Worm (Caenorhabditis elegans) whole organism, young adult: ENCODE measurements around the gene R01H2.2.

Source experiments
- B0019.2 ChIP-seq: fragments of 200-800 bp; sonication (Bioruptor generic); conservative IDR thresholded peaks from 2 replicates; pipeline ENCODE4 v1.3.6; 2022; ENCODE audit warnings: missing genetic modification reagents, missing genetic modification characterization, missing compliant biosample characterization
- B0035.1 ChIP-seq: sonication (generic microtip); optimal IDR thresholded peaks from 2 replicates; lab custom pipeline; 2016; ENCODE audit warnings: missing genetic modification characterization, mild to moderate bottlenecking, missing compliant biosample characterization, missing genotype, missing genetic modification reagents
- C17E4.6 ChIP-seq: fragments of 200-800 bp; sonication (Bioruptor generic); IDR thresholded peaks from 2 replicates; pipeline ENCODE4 v1.3.6; 2022; ENCODE audit warnings: missing genetic modification reagents, missing genetic modification characterization, missing compliant biosample characterization
- D2030.7 ChIP-seq: fragments of 200-800 bp; sonication (Bioruptor generic); IDR thresholded peaks from 2 replicates; pipeline ENCODE4 v1.3.6; 2022; ENCODE audit warnings: missing genetic modification reagents, missing genetic modification characterization, missing compliant biosample characterization
- F10E7.11 ChIP-seq: sonication (generic microtip); optimal IDR thresholded peaks from 2 replicates; lab custom pipeline; 2017; ENCODE audit warnings: mild to moderate bottlenecking, missing genetic modification characterization, moderate library complexity, missing compliant biosample characterization
- F39B2.1 ChIP-seq: fragments of 200-800 bp; sonication (Bioruptor generic); IDR thresholded peaks from 2 replicates; pipeline ENCODE4 v1.3.6; 2022; ENCODE audit warnings: missing genetic modification reagents, missing genetic modification characterization, missing compliant biosample characterization
- F52B5.7 ChIP-seq: sonication (generic microtip); optimal IDR thresholded peaks from 2 replicates; lab custom pipeline; 2016; ENCODE audit warnings: mild to moderate bottlenecking, missing genetic modification characterization, missing compliant biosample characterization
- F57A8.1 ChIP-seq: fragments of 200-800 bp; sonication (Bioruptor generic); optimal IDR thresholded peaks from 2 replicates; lab custom pipeline; 2018; ENCODE audit warnings: mild to moderate bottlenecking, missing genetic modification characterization, moderate library complexity, missing compliant biosample characterization
- Y56A3A.18 ChIP-seq: fragments of 200-800 bp; sonication (Bioruptor generic); IDR thresholded peaks from 2 replicates; pipeline ENCODE4 v1.3.6; 2022; ENCODE audit warnings: missing genetic modification reagents, missing genetic modification characterization, missing compliant biosample characterization
- Y79H2A.3 ChIP-seq: fragments of 200-800 bp; sonication (Bioruptor generic); conservative IDR thresholded peaks from 2 replicates; pipeline ENCODE4 v1.3.6; 2022; ENCODE audit warnings: missing genetic modification reagents, missing genetic modification characterization, missing compliant biosample characterization
- akir-1 ChIP-seq: fragments of 200-800 bp; sonication (Bioruptor generic); optimal IDR thresholded peaks from 2 replicates; lab custom pipeline; 2018; ENCODE audit warnings: mild to moderate bottlenecking, missing genetic modification characterization, moderate library complexity, missing compliant biosample characterization
- ama-1 ChIP-seq, 3 experiments: fragments of 150-350 bp in 1 of 3; sonication (generic microtip) in 2 of 3; optimal IDR thresholded peaks; 2 replicates each; lab custom pipeline; 2014 to 2018; ENCODE audit warnings: missing biosample characterization in 2 of 3, missing genetic modification characterization in 2 of 3, missing genetic modification reagents in 2 of 3
- atf-7 ChIP-seq: sonication (generic microtip); optimal IDR thresholded peaks from 2 replicates; lab custom pipeline; 2017; ENCODE audit warnings: mild to moderate bottlenecking, missing genetic modification characterization, missing compliant biosample characterization
- athp-1 ChIP-seq: sonication (generic microtip); optimal IDR thresholded peaks from 2 replicates; lab custom pipeline; 2017; ENCODE audit warnings: mild to moderate bottlenecking, missing genetic modification characterization, missing compliant biosample characterization
- attf-3 ChIP-seq: fragments of 200-800 bp; sonication (Bioruptor generic); conservative IDR thresholded peaks from 2 replicates; pipeline ENCODE4 v1.3.6; 2022; ENCODE audit warnings: missing genetic modification reagents, missing genetic modification characterization, missing compliant biosample characterization
- attf-5 ChIP-seq: fragments of 200-800 bp; sonication (Bioruptor generic); optimal IDR thresholded peaks from 2 replicates; lab custom pipeline; 2018; ENCODE audit warnings: mild to moderate bottlenecking, missing genetic modification characterization, missing compliant biosample characterization
- attf-6 ChIP-seq: fragments of 200-800 bp; sonication (Bioruptor generic); IDR thresholded peaks from 2 replicates; pipeline ENCODE4 v1.3.6; 2022; ENCODE audit warnings: missing genetic modification reagents, missing genetic modification characterization, missing compliant biosample characterization
- ceh-58 ChIP-seq: fragments of 200-800 bp; sonication (Bioruptor generic); IDR thresholded peaks from 2 replicates; pipeline ENCODE4 v1.3.6; 2022; ENCODE audit warnings: missing genetic modification characterization, missing compliant biosample characterization
- chd-7 ChIP-seq: sonication (generic microtip); optimal IDR thresholded peaks from 2 replicates; lab custom pipeline; 2016; ENCODE audit warnings: mild to moderate bottlenecking, missing genetic modification characterization, moderate library complexity, missing compliant biosample characterization
- die-1 ChIP-seq: sonication (generic microtip); optimal IDR thresholded peaks from 2 replicates; lab custom pipeline; 2016; ENCODE audit warnings: missing genotype, mild to moderate bottlenecking, missing genetic modification characterization, missing compliant biosample characterization
- efl-1 ChIP-seq: fragments of 150-350 bp; optimal IDR thresholded peaks from 2 replicates; lab custom pipeline; 2014; ENCODE audit warnings: missing biosample characterization, missing genetic modification reagents, missing genetic modification characterization
- egrh-3 ChIP-seq: fragments of 200-800 bp; sonication (Bioruptor generic); IDR thresholded peaks from 2 replicates; pipeline ENCODE4 v1.3.6; 2022; ENCODE audit warnings: missing genetic modification reagents, missing genetic modification characterization, missing compliant biosample characterization
- hlh-26 ChIP-seq: fragments of 200-800 bp; sonication (Bioruptor generic); conservative IDR thresholded peaks from 2 replicates; pipeline ENCODE4 v1.3.6; 2022; ENCODE audit warnings: missing genetic modification reagents, missing genetic modification characterization, missing compliant biosample characterization
- hmg-1.2 ChIP-seq: fragments of 200-800 bp; sonication (Bioruptor generic); IDR thresholded peaks from 2 replicates; pipeline ENCODE4 v1.3.6; 2022; ENCODE audit warnings: missing genetic modification reagents, missing genetic modification characterization, missing compliant biosample characterization
- hmg-20 ChIP-seq: fragments of 200-800 bp; sonication (Bioruptor generic); IDR thresholded peaks from 2 replicates; pipeline ENCODE4 v1.3.6; 2022; ENCODE audit warnings: missing genetic modification reagents, missing genetic modification characterization, missing compliant biosample characterization
- hrde-1 ChIP-seq: sonication (generic microtip); optimal IDR thresholded peaks from 2 replicates; lab custom pipeline; 2016; ENCODE audit warnings: missing genetic modification characterization, mild to moderate bottlenecking, missing compliant biosample characterization, moderate library complexity, missing genotype, missing genetic modification reagents, borderline replicate concordance
- lin-26 ChIP-seq: fragments of 200-800 bp; sonication (Bioruptor generic); IDR thresholded peaks from 2 replicates; pipeline ENCODE4 v1.3.6; 2022; ENCODE audit warnings: missing genetic modification reagents, missing genetic modification characterization, missing compliant biosample characterization
- lin-54 ChIP-seq: fragments of 200-800 bp; sonication (Bioruptor generic); optimal IDR thresholded peaks from 2 replicates; lab custom pipeline; 2018; ENCODE audit warnings: mild to moderate bottlenecking, missing genetic modification characterization, missing compliant biosample characterization
- lsl-1 ChIP-seq: fragments of 200-800 bp; sonication (Bioruptor generic); optimal IDR thresholded peaks from 2 replicates; lab custom pipeline; 2018; ENCODE audit warnings: mild to moderate bottlenecking, missing genetic modification characterization, moderate library complexity, missing compliant biosample characterization
- madf-3 ChIP-seq: fragments of 200-800 bp; sonication (Bioruptor generic); IDR thresholded peaks from 2 replicates; pipeline ENCODE4 v1.3.6; 2022; ENCODE audit warnings: missing genetic modification reagents, missing genetic modification characterization, missing compliant biosample characterization
- madf-6 ChIP-seq: fragments of 200-800 bp; sonication (Bioruptor generic); IDR thresholded peaks from 2 replicates; pipeline ENCODE4 v1.3.6; 2022; ENCODE audit warnings: missing genetic modification reagents, missing genetic modification characterization, missing compliant biosample characterization
- mcd-1 ChIP-seq: fragments of 200-800 bp; sonication (Bioruptor generic); IDR thresholded peaks from 2 replicates; pipeline ENCODE4 v1.3.6; 2022; ENCODE audit warnings: missing genetic modification reagents, missing genetic modification characterization, missing compliant biosample characterization
- mes-4 ChIP-seq: sonication (generic microtip); optimal IDR thresholded peaks from 2 replicates; lab custom pipeline; 2016; ENCODE audit warnings: missing genotype, missing genetic modification characterization, missing compliant biosample characterization
- mxl-1 ChIP-seq: sonication (generic microtip); optimal IDR thresholded peaks from 2 replicates; lab custom pipeline; 2016; ENCODE audit warnings: missing genetic modification characterization, missing compliant biosample characterization
- nfya-2 ChIP-seq: fragments of 200-800 bp; sonication (Bioruptor generic); IDR thresholded peaks from 2 replicates; pipeline ENCODE4 v1.3.6; 2022; ENCODE audit warnings: missing genetic modification reagents, missing genetic modification characterization, missing compliant biosample characterization
- nhr-27 ChIP-seq: fragments of 200-800 bp; sonication (Bioruptor generic); optimal IDR thresholded peaks from 2 replicates; lab custom pipeline; 2018; ENCODE audit warnings: mild to moderate bottlenecking, missing genetic modification characterization, moderate library complexity, missing compliant biosample characterization
- nhr-80 ChIP-seq: sonication (generic microtip); optimal IDR thresholded peaks from 2 replicates; lab custom pipeline; 2016; ENCODE audit warnings: missing genetic modification characterization, missing compliant biosample characterization
- repo-1 ChIP-seq: sonication (generic microtip); optimal IDR thresholded peaks from 2 replicates; lab custom pipeline; 2017; ENCODE audit warnings: mild to moderate bottlenecking, missing genetic modification characterization, missing compliant biosample characterization
- sdz-38 ChIP-seq: sonication (generic microtip); optimal IDR thresholded peaks from 2 replicates; lab custom pipeline; 2016; ENCODE audit warnings: missing genotype, missing genetic modification characterization, missing compliant biosample characterization
- snpc-1.3 ChIP-seq: sonication (generic microtip); optimal IDR thresholded peaks from 2 replicates; lab custom pipeline; 2017; ENCODE audit warnings: missing genetic modification characterization, mild to moderate bottlenecking, missing compliant biosample characterization, antibody characterized with exemption, moderate library complexity, missing genotype, missing genetic modification reagents; ENCODE audit not compliant: insufficient read depth
- snpc-3.4 ChIP-seq: sonication (generic microtip); optimal IDR thresholded peaks from 2 replicates; lab custom pipeline; 2017; ENCODE audit warnings: missing genetic modification characterization, mild to moderate bottlenecking, missing compliant biosample characterization, antibody characterized with exemption, moderate library complexity, missing genotype, missing genetic modification reagents
- tlf-1 ChIP-seq: fragments of 200-800 bp; sonication (Bioruptor generic); optimal IDR thresholded peaks from 2 replicates; lab custom pipeline; 2018; ENCODE audit warnings: mild to moderate bottlenecking, missing genetic modification characterization, missing compliant biosample characterization
- unc-130 ChIP-seq: sonication (generic microtip); optimal IDR thresholded peaks from 2 replicates; lab custom pipeline; 2016; ENCODE audit warnings: missing genetic modification reagents, missing genetic modification characterization, missing compliant biosample characterization
- unc-62 ChIP-seq: fragments of 150-350 bp; optimal IDR thresholded peaks from 2 replicates; lab custom pipeline; 2014; ENCODE audit warnings: missing biosample characterization, missing genetic modification reagents, missing genetic modification characterization
- ztf-18 ChIP-seq: sonication (generic microtip); optimal IDR thresholded peaks from 2 replicates; lab custom pipeline; 2016; ENCODE audit warnings: missing genotype, mild to moderate bottlenecking, missing genetic modification characterization, missing compliant biosample characterization
- ztf-28 ChIP-seq: fragments of 200-800 bp; sonication (Bioruptor generic); IDR thresholded peaks from 2 replicates; pipeline ENCODE4 v1.3.6; 2022; ENCODE audit warnings: missing genetic modification reagents, missing genetic modification characterization, missing compliant biosample characterization
- ztf-3 ChIP-seq: fragments of 200-800 bp; sonication (Bioruptor generic); optimal IDR thresholded peaks from 2 replicates; lab custom pipeline; 2018; ENCODE audit warnings: mild to moderate bottlenecking, missing genetic modification characterization, missing compliant biosample characterization

Gene R01H2.2

ce11 chrIII:7101814-7102477 lies 45.6 kb downstream of the R01H2.2 start (continued):
- TF ChIP-seq lin-26 (GFP tag; lab: Robert Waterston, UW) (peak; percentile 82), lsl-1 (GFP tag; lab: Kevin White, UChicago) (peak; percentile 59), akir-1 (no peak), ztf-28 (GFP tag; lab: Robert Waterston, UW) (no peak), die-1 (no peak), attf-3 (GFP tag; lab: Robert Waterston, UW) (no peak), madf-3 (peak; percentile 85), hrde-1 (tag; lab: Kevin White, UChicago) (peak; percentile 96), mes-4 (tag; lab: Kevin White, UChicago) (no peak), D2030.7 (GFP tag; lab: Robert Waterston, UW) (peak; percentile 86), B0035.1 (tag; lab: Kevin White, UChicago) (no peak), unc-130 (GFP tag; lab: Kevin White, UChicago) (peak; percentile 74), F52B5.7 (tag; lab: Kevin White, UChicago) (peak; percentile 72), egrh-3 (no peak), ztf-3 (GFP tag; lab: Kevin White, UChicago) (no peak), chd-7 (tag; lab: Kevin White, UChicago) (peak; percentile 16), efl-1 (GFP tag; lab: Kevin White, UChicago) (peak; percentile 51), ztf-18 (tag; lab: Kevin White, UChicago) (peak; percentile 38), C17E4.6 (GFP tag; lab: Robert Waterston, UW) (0 out of 2 replicates have a peak, but pooled peaks have one; percentile 11), hmg-1.2 (GFP tag; lab: Robert Waterston, UW) (peak; percentile 49; the same call in 1 of the 2 replicates), nhr-80 (no peak), atf-7 (tag; lab: Kevin White, UChicago) (peak; percentile 24), mxl-1 (tag; lab: Kevin White, UChicago) (no peak), lin-54 (peak; percentile 70), tlf-1 (GFP tag; lab: Kevin White, UChicago) (peak; percentile 82), Y56A3A.18 (peak; percentile 75), nhr-27 (no peak), mcd-1 (GFP tag; lab: Robert Waterston, UW) (no peak), Y79H2A.3 (peak; percentile 95), ama-1 (optimal IDR thresholded peaks at IDR 0.05; lab: Kevin White, UChicago) (no peak), ama-1 (GFP tag; optimal IDR thresholded peaks at IDR 0.05; lab: Kevin White, UChicago) (peak in 1 of 2 experiments; percentile 88), snpc-3.4 (tag; lab: Kevin White, UChicago) (peak; percentile 88), F10E7.11 (peak; percentile 70), nfya-2 (GFP tag; lab: Robert Waterston, UW) (0 out of 2 replicates have a peak, but pooled peaks have one; percentile 22), athp-1 (tag; lab: Kevin White, UChicago) (peak; percentile 76), attf-5 (GFP tag; lab: Kevin White, UChicago) (peak; percentile 22), unc-62 (GFP tag; lab: Kevin White, UChicago) (no peak), repo-1 (tag; lab: Kevin White, UChicago) (peak; percentile 43), ceh-58 (GFP tag; lab: Robert Waterston, UW) (peak; percentile 62; the same call in 1 of the 2 replicates), madf-6 (peak; percentile 84), snpc-1.3 (tag; lab: Kevin White, UChicago) (peak; percentile 67), F57A8.1 (GFP tag; lab: Kevin White, UChicago) (no peak), hmg-20 (GFP tag; lab: Robert Waterston, UW) (0 out of 2 replicates have a peak, but pooled peaks have one; percentile 34), attf-6 (GFP tag; lab: Robert Waterston, UW) (peak; percentile 90), sdz-38 (tag; lab: Kevin White, UChicago) (no peak), B0019.2 (GFP tag; lab: Robert Waterston, UW) (no peak; the same call in 1 of the 2 replicates), hlh-26 (GFP tag; lab: Robert Waterston, UW) (no peak), F39B2.1 (GFP tag; lab: Robert Waterston, UW) (peak; percentile 70; the same call in 1 of the 2 replicates)
